Fruit fly (Drosophila melanogaster) whole organism, wandering third instar larva: ENCODE results near the gene CG13838.
A peak's percentile ranks its signal among the peaks of the same experiment; 100 is the strongest.

Experiments
- Abd-B ChIP-seq: fragments of >200 bp; optimal IDR thresholded peaks from 2 replicates; lab custom pipeline; 2017; ENCODE audit warnings: missing biosample characterization, missing genetic modification characterization
- CG32264 ChIP-seq: fragments of 200-800 bp; sonication (Bioruptor generic); optimal IDR thresholded peaks from 2 replicates; lab custom pipeline; 2016; ENCODE audit warnings: missing biosample characterization, missing genetic modification characterization
- CG9705 ChIP-seq: fragments of 200-800 bp; sonication (Bioruptor generic); optimal IDR thresholded peaks from 2 replicates; lab custom pipeline; 2018; ENCODE audit warnings: missing biosample characterization, mild to moderate bottlenecking, missing genetic modification characterization
- CrebA ChIP-seq: fragments of 200-800 bp; sonication (Bioruptor generic); optimal IDR thresholded peaks from 2 replicates; lab custom pipeline; 2016; ENCODE audit warnings: missing biosample characterization, mild to moderate bottlenecking, missing genetic modification characterization, borderline replicate concordance
- Dfd ChIP-seq: fragments of >200 bp; optimal IDR thresholded peaks from 2 replicates; lab custom pipeline; 2017; ENCODE audit warnings: missing biosample characterization, missing genetic modification characterization
- Dif ChIP-seq: fragments of 200-275, 200-300 bp; sonication (Bioruptor generic); optimal IDR thresholded peaks from 2 replicates; lab custom pipeline; 2018; ENCODE audit warnings: missing biosample characterization, missing genetic modification characterization; ENCODE audit not compliant: partially characterized antibody
- GATAd ChIP-seq: sonication (Bioruptor generic); optimal IDR thresholded peaks from 2 replicates; lab custom pipeline; 2016; ENCODE audit warnings: missing biosample characterization, missing genetic modification characterization
- HLH106 ChIP-seq: fragments of 200-800 bp; optimal IDR thresholded peaks from 3 replicates; lab custom pipeline; 2019; ENCODE audit warnings: missing biosample characterization, mild to moderate bottlenecking, missing genetic modification characterization, moderate library complexity
- Hr78 ChIP-seq: fragments of >200 bp; optimal IDR thresholded peaks from 2 replicates; lab custom pipeline; 2017; ENCODE audit warnings: missing biosample characterization, missing genetic modification characterization
- Hr83 ChIP-seq: fragments of 200-300 bp; sonication (Bioruptor generic); optimal IDR thresholded peaks from 2 replicates; lab custom pipeline; 2016; ENCODE audit warnings: missing biosample characterization, mild to moderate bottlenecking, missing genetic modification characterization, moderate library complexity; ENCODE audit not compliant: poor library complexity, severe bottlenecking
- Jra ChIP-seq: sonication (Bioruptor generic); optimal IDR thresholded peaks from 2 replicates; lab custom pipeline; 2016; ENCODE audit warnings: missing biosample characterization, missing genetic modification characterization
- Mio ChIP-seq: sonication (Bioruptor generic); optimal IDR thresholded peaks from 2 replicates; lab custom pipeline; 2016; ENCODE audit warnings: missing biosample characterization, missing genetic modification characterization
- Myc ChIP-seq: fragments of >200 bp; optimal IDR thresholded peaks from 2 replicates; lab custom pipeline; 2017
- N ChIP-seq: fragments of >200 bp; optimal IDR thresholded peaks from 2 replicates; lab custom pipeline; 2018; ENCODE audit warnings: missing biosample characterization, missing external identifiers, missing genetic modification characterization
- Rel ChIP-seq, 2 experiments: fragments of 200-800 bp; sonication (Bioruptor generic) in 1 of 2; optimal IDR thresholded peaks; 2 replicates in 1 of 2; 3 replicates in 1 of 2; lab custom pipeline; 2016 to 2019; ENCODE audit warnings: mild to moderate bottlenecking in 2 of 2, missing biosample characterization in 2 of 2, missing genetic modification characterization in 2 of 2, moderate library complexity in 1 of 2
- Sp1 ChIP-seq: fragments of 200-800 bp; sonication (Bioruptor generic); optimal IDR thresholded peaks from 3 replicates; lab custom pipeline; 2019; ENCODE audit warnings: missing biosample characterization, mild to moderate bottlenecking, missing genetic modification characterization, moderate library complexity
- Vsx2 ChIP-seq: fragments of 200-300, 225-300 bp; sonication (Bioruptor generic); optimal IDR thresholded peaks from 2 replicates; lab custom pipeline; 2018; ENCODE audit warnings: missing biosample characterization, missing genetic modification characterization; ENCODE audit not compliant: partially characterized antibody
- br ChIP-seq: fragments of 200-800 bp; sonication (Bioruptor generic); optimal IDR thresholded peaks from 2 replicates; lab custom pipeline; 2016; ENCODE audit warnings: missing biosample characterization, missing genetic modification characterization
- dmrt93B ChIP-seq: fragments of 200-800 bp; sonication (Bioruptor generic); optimal IDR thresholded peaks from 2 replicates; lab custom pipeline; 2018; ENCODE audit warnings: missing biosample characterization, mild to moderate bottlenecking, missing genetic modification characterization
- dsf ChIP-seq: sonication (Bioruptor generic); optimal IDR thresholded peaks from 2 replicates; lab custom pipeline; 2016; ENCODE audit warnings: missing biosample characterization, missing genetic modification characterization, borderline replicate concordance
- ey ChIP-seq: fragments of 200-800 bp; sonication (Bioruptor generic); optimal IDR thresholded peaks from 2 replicates; lab custom pipeline; 2016; ENCODE audit warnings: missing biosample characterization, missing genetic modification characterization
- foxo ChIP-seq, 2 experiments: fragments of 200-800 bp; sonication (Bioruptor generic); optimal IDR thresholded peaks; 2 replicates in 1 of 2; 3 replicates in 1 of 2; lab custom pipeline; 2016 to 2017; ENCODE audit warnings: missing biosample characterization in 2 of 2, missing genetic modification characterization in 2 of 2
- fru ChIP-seq: fragments of 200-800 bp; sonication (Bioruptor generic); optimal IDR thresholded peaks from 3 replicates; lab custom pipeline; 2016; ENCODE audit warnings: missing biosample characterization, mild to moderate bottlenecking, missing genetic modification characterization
- h ChIP-seq: fragments of 200-800 bp; sonication (Bioruptor generic); optimal IDR thresholded peaks from 3 replicates; lab custom pipeline; 2016; ENCODE audit warnings: missing biosample characterization, mild to moderate bottlenecking, missing genetic modification characterization
- jim ChIP-seq: fragments of 175-275, 200-325 bp; sonication (Bioruptor generic); optimal IDR thresholded peaks from 2 replicates; lab custom pipeline; 2016; ENCODE audit warnings: missing biosample characterization, mild to moderate bottlenecking, missing genetic modification characterization
- lola ChIP-seq: fragments of >200 bp; optimal IDR thresholded peaks from 2 replicates; lab custom pipeline; 2017; ENCODE audit warnings: missing biosample characterization, missing genetic modification characterization
- psq ChIP-seq: fragments of 200-800 bp; sonication (Bioruptor generic); optimal IDR thresholded peaks from 3 replicates; lab custom pipeline; 2017; ENCODE audit warnings: missing biosample characterization, mild to moderate bottlenecking, missing genetic modification characterization, moderate library complexity
- rgr ChIP-seq: fragments of 200-800 bp; sonication (Bioruptor generic); optimal IDR thresholded peaks from 3 replicates; lab custom pipeline; 2016; ENCODE audit warnings: missing biosample characterization, mild to moderate bottlenecking, missing genetic modification characterization
- sage ChIP-seq: fragments of 200-800 bp; sonication (Bioruptor generic); optimal IDR thresholded peaks from 2 replicates; lab custom pipeline; 2016; ENCODE audit warnings: missing biosample characterization, mild to moderate bottlenecking, missing genetic modification characterization
- sv ChIP-seq: fragments of 200-800 bp; sonication (Bioruptor generic); optimal IDR thresholded peaks from 3 replicates; lab custom pipeline; 2016; ENCODE audit warnings: missing biosample characterization, missing genetic modification characterization
- woc ChIP-seq: sonication (Bioruptor generic); optimal IDR thresholded peaks from 2 replicates; lab custom pipeline; 2016; ENCODE audit warnings: missing biosample characterization, mild to moderate bottlenecking, missing genetic modification characterization

The CG13838 gene

DNA sequence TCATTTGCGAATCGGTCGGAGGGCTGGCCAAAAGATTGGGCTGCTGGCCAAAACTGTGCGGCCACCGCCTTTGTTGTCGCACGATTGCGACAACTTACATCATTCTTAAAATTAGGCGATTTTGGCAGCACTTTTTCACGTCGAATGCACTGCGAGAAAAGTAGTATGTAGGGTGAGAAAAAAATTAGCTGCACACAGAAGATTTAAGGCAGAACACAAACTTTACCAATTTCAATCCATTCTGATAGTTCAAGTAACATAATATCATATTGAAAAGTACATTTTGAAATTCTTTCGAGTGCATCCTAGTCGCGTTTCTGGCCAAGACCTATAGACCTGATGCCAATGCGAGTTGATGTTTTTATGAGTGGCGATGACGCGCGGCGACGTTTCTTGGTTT, 13.5 kb upstream of the CG13838 start:
- TF ChIP-seq sv (GFP tag; lab: Kevin White, UChicago) (peak; percentile 25), Hr78 (no peak)

dm6 chr3R:23030900-23031299, 11.1 kb upstream of the CG13838 start:
- TF ChIP-seq dmrt93B (GFP tag; lab: Kevin White, UChicago): no peak
- TF ChIP-seq rgr (GFP tag; lab: Kevin White, UChicago): no peak
- TF ChIP-seq N (GFP tag; lab: Kevin White, UChicago): no peak
- TF ChIP-seq psq (GFP tag; lab: Kevin White, UChicago): no peak
- no peak for TF ChIP-seq lola (GFP tag; lab: Kevin White, UChicago)
- TF ChIP-seq br: no peak
- no peak for TF ChIP-seq Hr78
- no peak for TF ChIP-seq dsf
- TF ChIP-seq jim (GFP tag; lab: Kevin White, UChicago): no peak

- TF ChIP-seq Dfd (GFP tag; lab: Kevin White, UChicago) (no peak), Abd-B (no peak), Sp1 (GFP tag; lab: Kevin White, UChicago) (no peak), Rel (GFP tag; optimal IDR thresholded peaks at IDR 0.05; lab: Kevin White, UChicago) (no peak), Rel (tag; optimal IDR thresholded peaks at IDR 0.05; lab: Kevin White, UChicago) (no peak), CrebA (GFP tag; lab: Kevin White, UChicago) (no peak), Dif (GFP tag; lab: Kevin White, UChicago) (no peak), lola (GFP tag; lab: Kevin White, UChicago) (no peak), woc (no peak), Jra (GFP tag; lab: Kevin White, UChicago) (no peak), jim (GFP tag; lab: Kevin White, UChicago) (no peak), CG32264 (GFP tag; lab: Kevin White, UChicago) (no peak), Vsx2 (GFP tag; lab: Kevin White, UChicago) (no peak), Hr83 (GFP tag; lab: Kevin White, UChicago) (no peak), ey (GFP tag; lab: Kevin White, UChicago) (no peak), Hr78 (no peak)
Measured at dm6 chr3R:23035463-23035862, 6.6 kb upstream of the CG13838 start, which contains the start of gene CG13833. Gene CG13833, minus strand, starts transcription at chr3R:23035563.

DNA sequence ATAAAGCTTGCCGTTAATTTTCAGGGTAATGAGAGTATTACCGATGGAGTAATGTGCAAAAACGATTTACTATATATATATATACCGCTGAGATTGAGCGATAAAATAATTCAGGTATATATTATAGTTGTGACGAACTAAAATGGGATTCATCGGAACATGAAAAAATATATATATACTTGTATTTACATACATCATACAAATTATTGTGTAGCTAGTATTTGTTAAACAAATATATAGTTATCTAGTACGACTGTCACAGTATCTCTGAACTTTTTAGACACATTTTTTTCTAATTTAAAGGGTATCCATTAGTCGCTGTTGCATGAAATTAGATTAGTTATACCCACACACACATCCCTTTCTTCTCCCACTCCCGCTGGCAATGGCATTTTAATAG, 5.7 kb upstream of the CG13838 start:
- TF ChIP-seq Hr83 (GFP tag; lab: Kevin White, UChicago): no peak
- TF ChIP-seq jim (GFP tag; lab: Kevin White, UChicago): no peak
- no peak for TF ChIP-seq dmrt93B (GFP tag; lab: Kevin White, UChicago)
- no peak for TF ChIP-seq h (GFP tag; lab: Kevin White, UChicago)
- no peak for TF ChIP-seq lola (GFP tag; lab: Kevin White, UChicago)
- TF ChIP-seq CrebA (GFP tag; lab: Kevin White, UChicago): no peak

- TF ChIP-seq dmrt93B (GFP tag; lab: Kevin White, UChicago): no peak
- TF ChIP-seq sv (GFP tag; lab: Kevin White, UChicago): no peak
- TF ChIP-seq, all 38 proteins: peak for 0
Measured at dm6 chr3R:23038062-23038461, 4.0 kb upstream of the CG13838 start.

DNA sequence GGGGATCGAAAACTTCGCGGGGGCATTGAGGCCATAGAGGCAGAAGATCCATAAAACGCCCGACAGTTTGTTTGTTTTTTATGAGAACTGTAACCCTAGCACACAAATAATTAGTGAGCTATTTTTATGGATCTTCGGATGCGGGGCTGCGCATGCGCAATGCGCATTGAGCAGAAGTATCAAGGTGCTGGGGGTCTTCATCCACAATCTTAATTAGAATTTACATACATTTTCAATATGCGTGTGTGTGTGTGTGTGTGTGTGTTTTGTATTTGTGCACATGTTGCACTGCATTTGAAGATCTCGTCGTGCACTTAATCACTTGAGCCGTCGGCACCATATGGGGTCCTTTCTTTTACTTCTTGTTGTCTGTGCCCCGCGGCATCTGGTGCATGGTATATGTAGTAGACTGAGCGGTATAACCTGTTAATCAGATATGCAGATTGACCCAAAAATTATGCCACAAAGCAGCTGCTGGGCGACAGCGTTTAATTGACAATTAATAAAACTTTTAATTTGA, 765 bp downstream of the CG13838 start:
- TF ChIP-seq Myc (lab: Kevin White, UChicago) (no peak), CG9705 (no peak), Abd-B (no peak), fru (GFP tag; lab: Kevin White, UChicago) (no peak), lola (GFP tag; lab: Kevin White, UChicago) (no peak), Dfd (GFP tag; lab: Kevin White, UChicago) (no peak), Hr78 (no peak), h (GFP tag; lab: Kevin White, UChicago) (no peak), br (no peak), N (GFP tag; lab: Kevin White, UChicago) (no peak), HLH106 (tag; lab: Kevin White, UChicago) (no peak), sage (no peak), CrebA (GFP tag; lab: Kevin White, UChicago) (no peak), sv (GFP tag; lab: Kevin White, UChicago) (no peak), Dif (GFP tag; lab: Kevin White, UChicago) (no peak), GATAd (GFP tag; lab: Kevin White, UChicago) (no peak), foxo (GFP tag; optimal IDR thresholded peaks at IDR 0.05; lab: Kevin White, UChicago) (no peak), Mio (no peak), Hr83 (GFP tag; lab: Kevin White, UChicago) (no peak), Sp1 (GFP tag; lab: Kevin White, UChicago) (no peak)
